Fruit fly (Drosophila melanogaster): ENCODE data around the gene BoYb.

Gene BoYb

dm6 chr3L:22945264-22945941 lies 43.7 kb downstream of the BoYb start, which contains the start of gene Mes2 (continued):
- TF ChIP-seq CG6254 (GFP tag; optimal IDR thresholded peaks at IDR 0.05) (peak; percentile 24), HLH4C (GFP tag; IDR thresholded peaks at IDR 0.05; ENCODE audit: partially characterized antibody) (no peak), CG8290 (GFP tag; optimal IDR thresholded peaks at IDR 0.05) (no peak), CG8290 (tag; optimal IDR thresholded peaks at IDR 0.05) (peak; percentile 6 to 15), CTCF (GFP tag; optimal IDR thresholded peaks at IDR 0.05) (peak; percentile 19), Scr (GFP tag; IDR thresholded peaks at IDR 0.05; ENCODE audit: partially characterized antibody) (no peak), Lpt (GFP tag; optimal IDR thresholded peaks at IDR 0.05) (no peak), sens (GFP tag) (peak; percentile 52), Trl (optimal IDR thresholded peaks at IDR 0.05) (peak; percentile 60 to 86), Trl (GFP tag; optimal IDR thresholded peaks at IDR 0.05) (no peak), Jarid2 (GFP tag; optimal IDR thresholded peaks at IDR 0.05) (peak; percentile 67), twi (tag; optimal IDR thresholded peaks at IDR 0.05) (peak; percentile 55), CG11247 (GFP tag; IDR thresholded peaks at IDR 0.05) (no peak), hkb (optimal IDR thresholded peaks at IDR 0.05) (no peak), hkb (GFP tag; IDR thresholded peaks at IDR 0.05) (no peak), h (optimal IDR thresholded peaks at IDR 0.05) (no peak), CG12769 (tag; optimal IDR thresholded peaks at IDR 0.05) (peak; percentile 81), CG11093 (GFP tag; IDR thresholded peaks at IDR 0.05) (no peak), Myb (GFP tag; optimal IDR thresholded peaks at IDR 0.05) (no peak), CG16779 (GFP tag; IDR thresholded peaks at IDR 0.05) (no peak), CG16813 (GFP tag; IDR thresholded peaks at IDR 0.05; ENCODE audit: partially characterized antibody) (0 out of 3 replicates have a peak, but pooled peaks have one; percentile 36), HmgD (GFP tag; optimal IDR thresholded peaks at IDR 0.05) (peak; percentile 12), fu2 (GFP tag; optimal IDR thresholded peaks at IDR 0.05) (no peak), tup (GFP tag; optimal IDR thresholded peaks at IDR 0.05) (no peak), ERR (GFP tag; optimal IDR thresholded peaks at IDR 0.05) (no peak), CG4730 (GFP tag; IDR thresholded peaks at IDR 0.05) (no peak), kay (GFP tag; optimal IDR thresholded peaks at IDR 0.05) (no peak), CG1602 (GFP tag; optimal IDR thresholded peaks at IDR 0.05) (no peak), CG7987 (GFP tag; optimal IDR thresholded peaks at IDR 0.05) (no peak), gcm (GFP tag; optimal IDR thresholded peaks at IDR 0.05) (peak; percentile 79), ase (GFP tag; IDR thresholded peaks at IDR 0.05) (0 out of 3 replicates have a peak, but pooled peaks have one; percentile 29), CG14014 (GFP tag; IDR thresholded peaks at IDR 0.05) (no peak), bbx (GFP tag; IDR thresholded peaks at IDR 0.05; ENCODE audit: partially characterized antibody) (0 out of 2 replicates have a peak, but pooled peaks have one; percentile 16), Med (GFP tag) (peak; percentile 69), yki (optimal IDR thresholded peaks at IDR 0.05) (peak; percentile 73), ranshi (GFP tag; IDR thresholded peaks at IDR 0.05) (no peak), nom (GFP tag; optimal IDR thresholded peaks at IDR 0.05) (peak; percentile 1), sqz (GFP tag; optimal IDR thresholded peaks at IDR 0.05) (no peak), CG1647 (GFP tag; optimal IDR thresholded peaks at IDR 0.05) (no peak), prd (optimal IDR thresholded peaks at IDR 0.05) (no peak), prd (GFP tag; IDR thresholded peaks at IDR 0.05) (0 out of 3 replicates have a peak, but pooled peaks have one; percentile 24), D (optimal IDR thresholded peaks at IDR 0.05) (peak; percentile 2), D (GFP tag; optimal IDR thresholded peaks at IDR 0.05) (no peak), sim (GFP tag; IDR thresholded peaks at IDR 0.05) (no peak), bcd (GFP tag; optimal IDR thresholded peaks at IDR 0.05) (no peak), dmrt99B (tag; optimal IDR thresholded peaks at IDR 0.05) (no peak), HLH54F (GFP tag; optimal IDR thresholded peaks at IDR 0.05) (no peak), CG11723 (GFP tag; optimal IDR thresholded peaks at IDR 0.05) (peak; percentile 65), Sin3A (optimal IDR thresholded peaks at IDR 0.05) (no peak), CG7271 (tag; optimal IDR thresholded peaks at IDR 0.05) (peak; percentile 3), z (GFP tag; IDR thresholded peaks at IDR 0.05) (no peak), Mes4 (GFP tag; optimal IDR thresholded peaks at IDR 0.05) (no peak), kni (GFP tag; optimal IDR thresholded peaks at IDR 0.05) (peak; percentile 82), CG30020 (tag; optimal IDR thresholded peaks at IDR 0.05) (no peak)

All from whole organism, embryonic.